Worm (Caenorhabditis elegans) whole organism, L4/young adult: ENCODE results near the gene nhr-201.

Experiments used
- W03F9.2 ChIP-seq: fragments of 150-350 bp; optimal IDR thresholded peaks from 2 replicates; lab custom pipeline; 2014; ENCODE audit warnings: missing biosample characterization, missing genetic modification characterization
- dao-5 ChIP-seq: sonication (generic microtip); optimal IDR thresholded peaks from 2 replicates; lab custom pipeline; 2016; ENCODE audit warnings: missing genotype, missing genetic modification characterization, moderate library complexity, missing compliant biosample characterization
- him-1 ChIP-seq: sonication (generic microtip); optimal IDR thresholded peaks from 2 replicates; lab custom pipeline; 2016; ENCODE audit warnings: missing genotype, missing genetic modification reagents, missing genetic modification characterization, missing compliant biosample characterization

DNA sequence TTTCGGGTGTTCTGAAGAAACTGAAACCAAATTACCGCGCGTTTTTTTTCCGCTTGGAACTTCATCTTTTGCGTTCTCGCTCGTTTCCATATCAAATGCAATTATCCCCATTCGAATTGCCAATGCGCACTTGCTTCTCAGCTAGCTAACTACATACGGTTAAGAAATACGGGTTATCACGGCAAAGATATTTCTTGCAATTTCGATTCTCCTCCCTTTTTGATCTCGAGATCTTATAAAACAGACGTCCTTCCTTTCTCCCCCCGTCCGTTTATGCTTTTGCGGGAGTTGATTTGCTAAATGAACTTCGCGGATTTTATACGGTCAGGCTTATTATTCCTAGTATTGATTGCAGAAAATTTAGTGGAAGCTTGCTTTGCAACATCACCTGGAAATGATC lies 35.8 kb upstream of the nhr-201 start, which contains the start of gene B0554.4:
- TF ChIP-seq him-1 (tag; lab: Kevin White, UChicago) (no peak), W03F9.2 (tag; lab: Kevin White, UChicago) (no peak), dao-5 (tag; lab: Kevin White, UChicago) (no peak)
